Worm (Caenorhabditis elegans) whole organism, L1 larva: ENCODE data around the gene D1054.1.

Experiments
- aly-2 ChIP-seq: fragments of 150-350 bp; optimal IDR thresholded peaks from 2 replicates; lab custom pipeline; 2014; ENCODE audit warnings: missing biosample characterization, missing genetic modification characterization
- ceh-82 ChIP-seq, 3 experiments: fragments of 150-350 bp in 1 of 3; sonication (generic microtip) in 2 of 3; optimal IDR thresholded peaks; 2 replicates each; lab custom pipeline; 2014 to 2017; ENCODE audit warnings: missing biosample characterization in 3 of 3, missing genetic modification characterization in 3 of 3
- fkh-10 ChIP-seq: sonication (generic microtip); optimal IDR thresholded peaks from 2 replicates; lab custom pipeline; 2017; ENCODE audit warnings: missing biosample characterization, missing genetic modification reagents, missing genetic modification characterization
- irx-1 ChIP-seq: sonication (generic microtip); optimal IDR thresholded peaks from 2 replicates; lab custom pipeline; 2016; ENCODE audit warnings: missing genetic modification characterization, missing compliant biosample characterization
- nhr-11 ChIP-seq: fragments of 150-350 bp; optimal IDR thresholded peaks from 2 replicates; lab custom pipeline; 2014; ENCODE audit warnings: missing biosample characterization, missing genetic modification characterization
- nhr-12 ChIP-seq: sonication (generic microtip); optimal IDR thresholded peaks from 2 replicates; lab custom pipeline; 2017; ENCODE audit warnings: missing biosample characterization, missing genetic modification characterization
- nhr-76 ChIP-seq: sonication (generic microtip); optimal IDR thresholded peaks from 2 replicates; lab custom pipeline; 2017; ENCODE audit warnings: missing biosample characterization, missing genetic modification characterization
- pqm-1 ChIP-seq: sonication (generic microtip); optimal IDR thresholded peaks from 3 replicates; lab custom pipeline; 2017; ENCODE audit warnings: missing biosample characterization, missing genetic modification characterization
- ztf-11 ChIP-seq, 2 experiments: sonication (generic microtip); optimal IDR thresholded peaks; 2 replicates each; lab custom pipeline; 2016 to 2017; ENCODE audit warnings: missing genetic modification characterization in 2 of 2, missing biosample characterization in 1 of 2, missing compliant biosample characterization in 1 of 2

ce11 chrV:10720876-10721275 is 49.1 kb downstream of the D1054.1 start:
- TF ChIP-seq irx-1 (tag; lab: Kevin White, UChicago) (no peak), nhr-12 (tag; lab: Kevin White, UChicago) (no peak), nhr-11 (tag; lab: Kevin White, UChicago) (no peak), nhr-76 (tag; lab: Kevin White, UChicago) (no peak), ceh-82 (tag; optimal IDR thresholded peaks at IDR 0.05; lab: Kevin White, UChicago) (no peak), aly-2 (tag; lab: Kevin White, UChicago) (no peak), ztf-11 (tag; optimal IDR thresholded peaks at IDR 0.05; lab: Kevin White, UChicago) (no peak), fkh-10 (GFP tag; lab: Kevin White, UChicago) (no peak), pqm-1 (tag; lab: Kevin White, UChicago) (no peak)
